Worm (Caenorhabditis elegans) whole organism, young adult: ENCODE results near the gene F53C11.1.

Experiments
- B0035.1 ChIP-seq: sonication (generic microtip); optimal IDR thresholded peaks from 2 replicates; lab custom pipeline; 2016; ENCODE audit warnings: missing genetic modification characterization, mild to moderate bottlenecking, missing compliant biosample characterization, missing genotype, missing genetic modification reagents
- D2030.7 ChIP-seq: fragments of 200-800 bp; sonication (Bioruptor generic); IDR thresholded peaks from 2 replicates; pipeline ENCODE4 v1.3.6; 2022; ENCODE audit warnings: missing genetic modification reagents, missing genetic modification characterization, missing compliant biosample characterization
- K11D2.4 ChIP-seq: fragments of 200-800 bp; sonication (Bioruptor generic); IDR thresholded peaks from 2 replicates; pipeline ENCODE4 v1.3.6; 2022; ENCODE audit warnings: missing genetic modification reagents, missing genetic modification characterization, missing compliant biosample characterization
- K12H6.12 ChIP-seq: fragments of 200-800 bp; sonication (Bioruptor generic); optimal IDR thresholded peaks from 2 replicates; lab custom pipeline; 2018; ENCODE audit warnings: mild to moderate bottlenecking, missing genetic modification characterization, missing compliant biosample characterization
- T07F8.4 ChIP-seq: sonication (generic microtip); optimal IDR thresholded peaks from 2 replicates; lab custom pipeline; 2016; ENCODE audit warnings: mild to moderate bottlenecking, missing genetic modification characterization, moderate library complexity, missing compliant biosample characterization
- Y56A3A.18 ChIP-seq: fragments of 200-800 bp; sonication (Bioruptor generic); IDR thresholded peaks from 2 replicates; pipeline ENCODE4 v1.3.6; 2022; ENCODE audit warnings: missing genetic modification reagents, missing genetic modification characterization, missing compliant biosample characterization
- ZK185.1 ChIP-seq: sonication (generic microtip); optimal IDR thresholded peaks from 2 replicates; lab custom pipeline; 2016; ENCODE audit warnings: mild to moderate bottlenecking, missing genetic modification characterization, missing compliant biosample characterization; ENCODE audit not compliant: poor library complexity, severe bottlenecking
- ama-1 ChIP-seq, 3 experiments: fragments of 150-350 bp in 1 of 3; sonication (generic microtip) in 2 of 3; optimal IDR thresholded peaks; 2 replicates each; lab custom pipeline; 2014 to 2018; ENCODE audit warnings: missing biosample characterization in 2 of 3, missing genetic modification characterization in 2 of 3, missing genetic modification reagents in 2 of 3
- attf-6 ChIP-seq: fragments of 200-800 bp; sonication (Bioruptor generic); IDR thresholded peaks from 2 replicates; pipeline ENCODE4 v1.3.6; 2022; ENCODE audit warnings: missing genetic modification reagents, missing genetic modification characterization, missing compliant biosample characterization
- cebp-1 ChIP-seq, 2 experiments: fragments of 200-800 bp in 1 of 2; sonication (Bioruptor generic) in 1 of 2; sonication (generic microtip) in 1 of 2; IDR thresholded peaks in 1 of 2; optimal IDR thresholded peaks in 1 of 2; 2 replicates each; pipeline versions ENCODE4 v1.3.6 to Lab custom; 2017 to 2022; ENCODE audit warnings: missing compliant biosample characterization in 2 of 2, missing genetic modification characterization in 2 of 2, mild to moderate bottlenecking in 1 of 2, missing genetic modification reagents in 1 of 2, moderate library complexity in 1 of 2
- cebp-2 ChIP-seq: fragments of 200-800 bp; sonication (Bioruptor generic); IDR thresholded peaks from 2 replicates; pipeline ENCODE4 v1.3.6; 2022; ENCODE audit warnings: missing genetic modification characterization, missing compliant biosample characterization
- ceh-100 ChIP-seq: fragments of 200-800 bp; sonication (Bioruptor generic); IDR thresholded peaks from 2 replicates; pipeline ENCODE4 v1.3.6; 2022; ENCODE audit warnings: missing genetic modification reagents, missing genetic modification characterization, missing compliant biosample characterization
- ceh-27 ChIP-seq: fragments of 200-800 bp; sonication (Bioruptor generic); optimal IDR thresholded peaks from 2 replicates; lab custom pipeline; 2018; ENCODE audit warnings: mild to moderate bottlenecking, missing genetic modification characterization, moderate library complexity, missing compliant biosample characterization
- dox-1 ChIP-seq: fragments of 200-800 bp; sonication (Bioruptor generic); IDR thresholded peaks from 2 replicates; pipeline ENCODE4 v1.3.6; 2022; ENCODE audit warnings: missing genetic modification reagents, missing genetic modification characterization, missing compliant biosample characterization
- dpl-1 ChIP-seq: fragments of 150-350 bp; optimal IDR thresholded peaks from 2 replicates; lab custom pipeline; 2014; ENCODE audit warnings: missing biosample characterization, missing genetic modification reagents, missing genetic modification characterization
- egl-44 ChIP-seq: fragments of 200-800 bp; sonication (Bioruptor generic); IDR thresholded peaks from 2 replicates; pipeline ENCODE4 v1.3.6; 2022; ENCODE audit warnings: missing genetic modification reagents, missing genetic modification characterization, missing compliant biosample characterization
- ekl-4 ChIP-seq: fragments of 200-800 bp; sonication (Bioruptor generic); IDR thresholded peaks from 2 replicates; pipeline ENCODE4 v1.3.6; 2022; ENCODE audit warnings: missing genetic modification reagents, missing genetic modification characterization, missing compliant biosample characterization
- fkh-3 ChIP-seq: sonication (generic microtip); optimal IDR thresholded peaks from 2 replicates; lab custom pipeline; 2016; ENCODE audit warnings: mild to moderate bottlenecking, missing genetic modification characterization, missing compliant biosample characterization
- hmg-1.2 ChIP-seq: fragments of 200-800 bp; sonication (Bioruptor generic); IDR thresholded peaks from 2 replicates; pipeline ENCODE4 v1.3.6; 2022; ENCODE audit warnings: missing genetic modification reagents, missing genetic modification characterization, missing compliant biosample characterization
- let-526 ChIP-seq: fragments of 200-800 bp; sonication (Bioruptor generic); IDR thresholded peaks from 2 replicates; pipeline ENCODE4 v1.3.6; 2022; ENCODE audit warnings: missing genetic modification reagents, missing genetic modification characterization, missing compliant biosample characterization
- lin-35 ChIP-seq, 3 experiments: fragments of 150-350 bp in 2 of 3; sonication (generic microtip) in 1 of 3; optimal IDR thresholded peaks; 2 replicates each; lab custom pipeline; 2014 to 2018; ENCODE audit warnings: missing biosample characterization in 3 of 3, missing genetic modification characterization in 3 of 3, missing genetic modification reagents in 3 of 3
- lin-40 ChIP-seq: sonication (generic microtip); optimal IDR thresholded peaks from 2 replicates; lab custom pipeline; 2016; ENCODE audit warnings: missing genetic modification characterization, mild to moderate bottlenecking, missing compliant biosample characterization, missing genotype, missing genetic modification reagents
- lin-54 ChIP-seq: fragments of 200-800 bp; sonication (Bioruptor generic); optimal IDR thresholded peaks from 2 replicates; lab custom pipeline; 2018; ENCODE audit warnings: mild to moderate bottlenecking, missing genetic modification characterization, missing compliant biosample characterization
- mcd-1 ChIP-seq: fragments of 200-800 bp; sonication (Bioruptor generic); IDR thresholded peaks from 2 replicates; pipeline ENCODE4 v1.3.6; 2022; ENCODE audit warnings: missing genetic modification reagents, missing genetic modification characterization, missing compliant biosample characterization
- nhr-120 ChIP-seq: fragments of 200-800 bp; sonication (Bioruptor generic); IDR thresholded peaks from 2 replicates; pipeline ENCODE4 v1.3.6; 2022; ENCODE audit warnings: missing genetic modification characterization, missing compliant biosample characterization
- nhr-80 ChIP-seq: sonication (generic microtip); optimal IDR thresholded peaks from 2 replicates; lab custom pipeline; 2016; ENCODE audit warnings: missing genetic modification characterization, missing compliant biosample characterization
- nhr-90 ChIP-seq: sonication (generic microtip); optimal IDR thresholded peaks from 2 replicates; lab custom pipeline; 2016; ENCODE audit warnings: missing genotype, mild to moderate bottlenecking, missing genetic modification characterization, missing compliant biosample characterization
- pbrm-1 ChIP-seq: fragments of 200-800 bp; sonication (Bioruptor generic); IDR thresholded peaks from 2 replicates; pipeline ENCODE4 v1.3.6; 2022; ENCODE audit warnings: missing genetic modification reagents, missing genetic modification characterization, missing compliant biosample characterization
- pha-4 ChIP-seq: fragments of 150-350 bp; sonication (generic microtip); optimal IDR thresholded peaks from 2 replicates; lab custom pipeline; 2014; ENCODE audit warnings: missing biosample characterization, missing genetic modification reagents, missing genetic modification characterization
- snpc-1.1 ChIP-seq: sonication (generic microtip); optimal IDR thresholded peaks from 2 replicates; lab custom pipeline; 2017; ENCODE audit warnings: missing genetic modification characterization, mild to moderate bottlenecking, missing compliant biosample characterization, antibody characterized with exemption, moderate library complexity, missing genotype, missing genetic modification reagents; ENCODE audit not compliant: insufficient read depth
- snpc-3.4 ChIP-seq: sonication (generic microtip); optimal IDR thresholded peaks from 2 replicates; lab custom pipeline; 2017; ENCODE audit warnings: missing genetic modification characterization, mild to moderate bottlenecking, missing compliant biosample characterization, antibody characterized with exemption, moderate library complexity, missing genotype, missing genetic modification reagents
- snpc-4 ChIP-seq, 5 experiments: fragments of 150-350 bp in 1 of 5; sonication (generic microtip) in 4 of 5; optimal IDR thresholded peaks; 2 replicates each; lab custom pipeline; 2014 to 2018; ENCODE audit warnings: missing genetic modification characterization in 5 of 5, missing biosample characterization in 3 of 5, antibody characterized with exemption in 2 of 5, mild to moderate bottlenecking in 2 of 5, missing compliant biosample characterization in 2 of 5, missing genotype in 2 of 5, moderate library complexity in 2 of 5, missing genetic modification reagents in 1 of 5
- somi-1 ChIP-seq: fragments of 200-800 bp; sonication (Bioruptor generic); optimal IDR thresholded peaks from 2 replicates; lab custom pipeline; 2018; ENCODE audit warnings: mild to moderate bottlenecking, missing genetic modification characterization, missing compliant biosample characterization
- sptf-2 ChIP-seq: fragments of 200-800 bp; sonication (Bioruptor generic); optimal IDR thresholded peaks from 2 replicates; lab custom pipeline; 2018; ENCODE audit warnings: mild to moderate bottlenecking, missing genetic modification characterization, missing compliant biosample characterization
- tbp1 ChIP-seq: fragments of 200-800 bp; sonication (Bioruptor generic); optimal IDR thresholded peaks from 2 replicates; lab custom pipeline; 2018; ENCODE audit warnings: mild to moderate bottlenecking, missing genetic modification characterization, missing compliant biosample characterization
- tbx-9 ChIP-seq: sonication (generic microtip); optimal IDR thresholded peaks from 2 replicates; lab custom pipeline; 2016; ENCODE audit warnings: borderline replicate concordance, missing genetic modification characterization, inconsistent platforms, missing compliant biosample characterization
- zfh-2 ChIP-seq: fragments of 200-800 bp; sonication (Bioruptor generic); conservative IDR thresholded peaks from 2 replicates; pipeline ENCODE4 v1.3.6; 2022; ENCODE audit warnings: missing genetic modification reagents, missing genetic modification characterization, missing compliant biosample characterization
- zim-3 ChIP-seq: sonication (generic microtip); optimal IDR thresholded peaks from 2 replicates; lab custom pipeline; 2017; ENCODE audit warnings: mild to moderate bottlenecking, missing genetic modification characterization, moderate library complexity, missing compliant biosample characterization
- ztf-3 ChIP-seq: fragments of 200-800 bp; sonication (Bioruptor generic); optimal IDR thresholded peaks from 2 replicates; lab custom pipeline; 2018; ENCODE audit warnings: mild to moderate bottlenecking, missing genetic modification characterization, missing compliant biosample characterization

Gene F53C11.1

ce11 chrV:13787225-13787898 lies 11.8 kb downstream of the F53C11.1 start, which contains the start of the genes F53C11.4 and F53C11.5 (continued):
- peak; percentile 20 for TF ChIP-seq snpc-4 (GFP tag; optimal IDR thresholded peaks at IDR 0.05; lab: Kevin White, UChicago)
- peak in 2 of 4 experiments; percentile 18 to 42 for TF ChIP-seq snpc-4 (tag; optimal IDR thresholded peaks at IDR 0.05; lab: Kevin White, UChicago)
- TF ChIP-seq snpc-3.4 = peak; percentile 27
- TF ChIP-seq D2030.7 (GFP tag; lab: Robert Waterston, UW) = peak; percentile 25; the same call in 1 of the 2 replicates
- peak; percentile 75 for TF ChIP-seq pha-4
- peak; percentile 53; the same call in 1 of the 2 replicates for TF ChIP-seq dox-1 (GFP tag; lab: Robert Waterston, UW)

DNA sequence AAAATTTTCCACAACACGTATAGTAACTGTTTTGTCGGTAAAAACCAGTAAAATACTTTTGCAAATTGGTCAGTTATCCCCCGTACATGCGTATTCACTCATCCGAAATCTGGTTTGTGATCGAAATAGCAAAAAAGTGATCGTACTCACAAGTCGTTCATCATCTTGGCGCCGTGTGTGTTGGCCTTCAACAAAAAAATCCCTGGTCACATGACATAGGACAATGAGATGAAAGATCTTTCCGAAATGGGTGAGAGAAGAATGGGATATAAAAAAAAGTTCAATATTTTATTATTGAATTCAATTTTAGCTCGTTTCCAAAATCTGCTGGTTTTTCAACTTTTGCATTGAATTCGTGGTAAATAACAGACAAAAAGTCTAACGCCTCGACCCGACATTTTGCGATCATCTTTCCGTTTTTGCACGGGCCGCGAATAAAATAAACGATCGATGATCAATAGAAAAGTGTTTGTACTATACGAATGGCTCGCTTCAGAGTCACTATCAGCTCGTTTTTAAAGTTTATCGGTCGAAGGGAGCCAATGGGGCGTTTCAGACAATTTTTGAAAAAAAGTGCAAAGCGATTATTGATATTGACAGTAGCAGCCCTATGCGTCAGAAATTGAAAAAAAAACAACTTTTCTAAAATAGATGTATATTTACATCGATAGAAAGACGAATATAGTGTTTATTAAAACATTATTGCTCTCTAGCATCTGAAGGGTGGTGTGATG lies 12.5 kb downstream of the F53C11.1 start:
- TF ChIP-seq nhr-80 (tag; lab: Kevin White, UChicago) (peak; percentile 68), lin-35 (GFP tag; optimal IDR thresholded peaks at IDR 0.05; lab: Kevin White, UChicago) (peak in 1 of 3 experiments; percentile 6), T07F8.4 (tag; lab: Kevin White, UChicago) (no peak), ekl-4 (GFP tag; lab: Robert Waterston, UW) (no peak), attf-6 (no peak)

ce11 chrV:13789362-13789761 lies 13.8 kb downstream of the F53C11.1 start:
- 0 out of 2 replicates have a peak, but pooled peaks have one; percentile 51 for TF ChIP-seq Y56A3A.18 (GFP tag; lab: Robert Waterston, UW)
- TF ChIP-seq sptf-2 (GFP tag; lab: Kevin White, UChicago) = no peak
- TF ChIP-seq nhr-90 = peak; percentile 23
- TF ChIP-seq ceh-100 (GFP tag; lab: Robert Waterston, UW) = peak; percentile 25; the same call in 1 of the 2 replicates
- no peak for TF ChIP-seq fkh-3
- no peak for TF ChIP-seq snpc-3.4
- TF ChIP-seq lin-54 (GFP tag; lab: Kevin White, UChicago) = peak; percentile 51
- TF ChIP-seq lin-35 (GFP tag; optimal IDR thresholded peaks at IDR 0.05; lab: Kevin White, UChicago) = peak in 1 of 3 experiments; percentile 56
- no peak; the same call in 1 of the 2 replicates for TF ChIP-seq egl-44 (GFP tag; lab: Robert Waterston, UW)
- TF ChIP-seq zim-3 = no peak
- TF ChIP-seq K12H6.12 = peak; percentile 84
- TF ChIP-seq ceh-27 (GFP tag; lab: Kevin White, UChicago) = peak; percentile 76
- TF ChIP-seq somi-1 = peak; percentile 20
- TF ChIP-seq let-526 = peak; percentile 61; the same call in 1 of the 2 replicates
- TF ChIP-seq cebp-2 (GFP tag; lab: Robert Waterston, UW) = no peak
- TF ChIP-seq snpc-1.1 = no peak
- peak; percentile 12 for TF ChIP-seq ama-1 (optimal IDR thresholded peaks at IDR 0.05; lab: Kevin White, UChicago)
- TF ChIP-seq ama-1 (GFP tag; optimal IDR thresholded peaks at IDR 0.05; lab: Kevin White, UChicago) = no peak
- TF ChIP-seq zfh-2 (GFP tag; lab: Robert Waterston, UW) = peak; percentile 85
- TF ChIP-seq snpc-4 (GFP tag; optimal IDR thresholded peaks at IDR 0.05; lab: Kevin White, UChicago) = no peak
- TF ChIP-seq snpc-4 (tag; optimal IDR thresholded peaks at IDR 0.05; lab: Kevin White, UChicago) = peak; percentile 16 to 64 (median 48)
- TF ChIP-seq ZK185.1 (tag; lab: Kevin White, UChicago) = peak; percentile 7
- no peak for TF ChIP-seq ztf-3
- peak; percentile 1 for TF ChIP-seq dpl-1
- TF ChIP-seq K11D2.4 (GFP tag; lab: Robert Waterston, UW) = 0 out of 2 replicates have a peak, but pooled peaks have one; percentile 27
- peak; percentile 22 for TF ChIP-seq tbp1
- no peak for TF ChIP-seq B0035.1 (tag; lab: Kevin White, UChicago)
- TF ChIP-seq tbx-9 = no peak
- peak; percentile 62 for TF ChIP-seq lin-40 (tag; lab: Kevin White, UChicago)
- TF ChIP-seq nhr-120 = no peak
- TF ChIP-seq pbrm-1 = 0 out of 2 replicates have a peak, but pooled peaks have one; percentile 24
- TF ChIP-seq cebp-1 (GFP tag; IDR thresholded peaks at IDR 0.05; lab: Robert Waterston, UW) = peak; percentile 72; the same call in 1 of the 2 replicates
- peak; percentile 88 for TF ChIP-seq cebp-1 (tag; optimal IDR thresholded peaks at IDR 0.05; lab: Kevin White, UChicago)
- TF ChIP-seq mcd-1 = peak; percentile 79
- TF ChIP-seq hmg-1.2 (GFP tag; lab: Robert Waterston, UW) = peak; percentile 59; the same call in 1 of the 2 replicates
